Fruit fly (Drosophila melanogaster): ENCODE measurements around the gene CG15022.

CG15022 gene

DNA sequence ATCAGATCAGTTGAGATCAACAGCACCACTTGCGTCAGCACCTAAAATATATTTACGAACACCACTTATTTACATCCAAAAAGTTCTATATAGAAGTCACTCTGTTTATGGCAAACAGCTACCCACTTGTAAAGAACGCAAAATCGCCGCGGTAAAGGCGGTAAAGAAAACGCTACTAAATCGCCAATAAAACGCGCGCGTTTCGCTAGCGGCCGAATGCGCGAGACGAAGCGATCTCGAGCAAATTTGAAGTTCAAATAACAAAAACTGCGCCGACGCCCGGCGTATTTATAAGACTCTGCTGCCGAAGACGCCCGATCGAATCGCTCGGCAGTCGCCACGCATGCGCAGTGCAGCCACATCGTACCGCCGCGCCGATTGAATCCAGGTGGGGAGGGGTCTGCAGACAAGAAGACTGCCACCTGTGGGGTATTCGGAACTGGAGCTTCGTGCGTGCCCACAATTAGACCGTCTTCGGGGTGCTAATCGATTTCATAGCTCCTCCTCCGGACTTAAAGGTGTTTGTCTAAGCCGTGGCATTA is 30.7 kb upstream of the CG15022 start, which contains the start of gene CG13722 (continued):
- TF ChIP-seq CG3838 (GFP tag; optimal IDR thresholded peaks at IDR 0.05) (no peak), CG10147 (GFP tag; optimal IDR thresholded peaks at IDR 0.05) (no peak), CG17829 (tag; optimal IDR thresholded peaks at IDR 0.05) (no peak), pan (optimal IDR thresholded peaks at IDR 0.05) (no peak), pan (GFP tag; optimal IDR thresholded peaks at IDR 0.05 in 1 of 2, IDR thresholded peaks at IDR 0.05 in 1 of 2) (peak in 1 of 2 experiments; percentile 15), usp (GFP tag; optimal IDR thresholded peaks at IDR 0.05) (no peak), nom (GFP tag; optimal IDR thresholded peaks at IDR 0.05) (peak; percentile 60), CG7372 (GFP tag; IDR thresholded peaks at IDR 0.05) (no peak), crol (GFP tag; IDR thresholded peaks at IDR 0.05) (0 out of 2 replicates have a peak, but pooled peaks have one; percentile 47), CG8290 (GFP tag; optimal IDR thresholded peaks at IDR 0.05) (no peak), CG8290 (tag; optimal IDR thresholded peaks at IDR 0.05) (no peak), CG16779 (GFP tag; IDR thresholded peaks at IDR 0.05) (no peak), Antp (GFP tag; optimal IDR thresholded peaks at IDR 0.05) (no peak), ham (GFP tag; IDR thresholded peaks at IDR 0.05) (no peak), CG7963 (GFP tag; IDR thresholded peaks at IDR 0.05; ENCODE audit: partially characterized antibody) (0 out of 3 replicates have a peak, but pooled peaks have one; percentile 7), CG1792 (GFP tag; optimal IDR thresholded peaks at IDR 0.05) (no peak), CG8089 (GFP tag; optimal IDR thresholded peaks at IDR 0.05) (no peak), Deaf1 (tag; optimal IDR thresholded peaks at IDR 0.05) (peak; percentile 93), otp (GFP tag; IDR thresholded peaks at IDR 0.05) (peak; percentile 65; the same call in 2 of the 3 replicates), peb (GFP tag; IDR thresholded peaks at IDR 0.05) (no peak), CG18764 (GFP tag; optimal IDR thresholded peaks at IDR 0.05) (no peak), CG8359 (GFP tag; optimal IDR thresholded peaks at IDR 0.05; ENCODE audit: borderline replicate concordance) (peak; percentile 99), CG30431 (GFP tag; optimal IDR thresholded peaks at IDR 0.05) (no peak), hkb (optimal IDR thresholded peaks at IDR 0.05) (no peak), hkb (GFP tag; IDR thresholded peaks at IDR 0.05) (no peak), CG5180 (GFP tag; optimal IDR thresholded peaks at IDR 0.05) (no peak), Dll (GFP tag; IDR thresholded peaks at IDR 0.05; ENCODE audit: partially characterized antibody) (0 out of 4 replicates have a peak, but pooled peaks have one; percentile 14), sens-2 (GFP tag; IDR thresholded peaks at IDR 0.05) (no peak), run (tag; optimal IDR thresholded peaks at IDR 0.05) (no peak), dm (GFP tag; optimal IDR thresholded peaks at IDR 0.05) (no peak), dysf (GFP tag; IDR thresholded peaks at IDR 0.05) (0 out of 3 replicates have a peak, but pooled peaks have one; percentile 14), CG4854 (GFP tag; optimal IDR thresholded peaks at IDR 0.05) (no peak), CG8478 (optimal IDR thresholded peaks at IDR 0.05) (no peak), CG6791 (GFP tag; IDR thresholded peaks at IDR 0.05; ENCODE audit: partially characterized antibody) (no peak), ranshi (GFP tag; IDR thresholded peaks at IDR 0.05) (no peak), lov (optimal IDR thresholded peaks at IDR 0.05) (no peak), lov (GFP tag; IDR thresholded peaks at IDR 0.05) (no peak), sd (tag; optimal IDR thresholded peaks at IDR 0.05) (no peak)

dm6 chr3L:4489490-4489889 is 29.4 kb upstream of the CG15022 start:
- TF ChIP-seq Ets65A (GFP tag) (peak; percentile 56), HLH54F (GFP tag; optimal IDR thresholded peaks at IDR 0.05) (no peak), CG8359 (GFP tag; optimal IDR thresholded peaks at IDR 0.05; ENCODE audit: borderline replicate concordance) (peak; percentile 57), gsb (GFP tag; IDR thresholded peaks at IDR 0.05) (0 out of 2 replicates have a peak, but pooled peaks have one; percentile 33), z (GFP tag; IDR thresholded peaks at IDR 0.05) (peak; percentile 61; the same call in 1 of the 3 replicates), CG6272 (GFP tag; IDR thresholded peaks at IDR 0.05) (peak; percentile 22; the same call in 1 of the 2 replicates), ewg (GFP tag; optimal IDR thresholded peaks at IDR 0.05) (peak; percentile 30), eyg (GFP tag; optimal IDR thresholded peaks at IDR 0.05) (no peak), chinmo (GFP tag; IDR thresholded peaks at IDR 0.05; ENCODE audit: partially characterized antibody) (0 out of 4 replicates have a peak, but pooled peaks have one; percentile 34)
